Worm (Caenorhabditis elegans) whole organism, mixed stage, embryonic: ENCODE data around the gene mfsd-8.
"Not testable (repeated sequence)": the region's sequence is repeated elsewhere in the genome, so short reads cannot be mapped to it uniquely, and the experiment has no call there.

Experiments used
- ceh-43 ChIP-seq: fragments of 200-800 bp; sonication (Bioruptor generic); optimal IDR thresholded peaks from 2 replicates; lab custom pipeline; 2018; ENCODE audit warnings: mild to moderate bottlenecking, missing genetic modification characterization, moderate library complexity, missing compliant biosample characterization
- ces-1 ChIP-seq: fragments of 150-350 bp; optimal IDR thresholded peaks from 2 replicates; lab custom pipeline; 2014; ENCODE audit warnings: missing biosample characterization, missing genetic modification reagents, missing genetic modification characterization
- elt-3 ChIP-seq: fragments of 150-350 bp; optimal IDR thresholded peaks from 2 replicates; lab custom pipeline; 2014; ENCODE audit warnings: missing biosample characterization, missing genetic modification characterization
- flh-1 ChIP-seq: fragments of 200-800 bp; sonication (Bioruptor generic); optimal IDR thresholded peaks from 2 replicates; lab custom pipeline; 2018; ENCODE audit warnings: mild to moderate bottlenecking, missing genetic modification characterization, moderate library complexity, missing compliant biosample characterization
- mab-5 ChIP-seq: fragments of 150-350 bp; optimal IDR thresholded peaks from 2 replicates; lab custom pipeline; 2014; ENCODE audit warnings: missing biosample characterization, missing genetic modification characterization
- mep-1 ChIP-seq: fragments of 150-350 bp; optimal IDR thresholded peaks from 2 replicates; lab custom pipeline; 2017; ENCODE audit warnings: missing biosample characterization, missing genetic modification reagents, missing genetic modification characterization, inconsistent platforms
- nhr-28 ChIP-seq: fragments of 150-350 bp; optimal IDR thresholded peaks from 2 replicates; lab custom pipeline; 2014; ENCODE audit warnings: missing biosample characterization, missing genetic modification characterization
- nhr-76 ChIP-seq: sonication (generic microtip); optimal IDR thresholded peaks from 2 replicates; lab custom pipeline; 2017; ENCODE audit warnings: missing biosample characterization, missing genetic modification characterization
- pha-4 ChIP-seq: fragments of 150-350 bp; optimal IDR thresholded peaks from 2 replicates; lab custom pipeline; 2018; ENCODE audit warnings: missing biosample characterization, missing genetic modification reagents, missing genetic modification characterization
- snpc-4 ChIP-seq: fragments of 150-350 bp; optimal IDR thresholded peaks from 2 replicates; lab custom pipeline; 2014; ENCODE audit warnings: missing biosample characterization, missing genetic modification characterization
- unc-62 ChIP-seq: fragments of 150-350 bp; optimal IDR thresholded peaks from 2 replicates; lab custom pipeline; 2014; ENCODE audit warnings: missing biosample characterization, missing genetic modification reagents, missing genetic modification characterization
- ztf-11 ChIP-seq: fragments of 150-350 bp; optimal IDR thresholded peaks from 2 replicates; lab custom pipeline; 2014; ENCODE audit warnings: missing biosample characterization, missing genetic modification characterization

ce11 chrIII:3332736-3333135 is 50.6 kb downstream of the mfsd-8 start, which contains the start of gene Y53G8AR.1:
- TF ChIP-seq ztf-11 (tag; lab: Kevin White, UChicago); nhr-76; flh-1 (GFP tag; lab: Kevin White, UChicago); mep-1 (tag; lab: Kevin White, UChicago); pha-4; nhr-28 (tag; lab: Kevin White, UChicago); ceh-43 (GFP tag; lab: Kevin White, UChicago); snpc-4; unc-62 (GFP tag; lab: Kevin White, UChicago); mab-5 (tag; lab: Kevin White, UChicago); elt-3 (tag; lab: Kevin White, UChicago); ces-1: not testable (repeated sequence)
